Fruit fly (Drosophila melanogaster): ENCODE data around the gene Gr77a.

- TF ChIP-seq psq (optimal IDR thresholded peaks at IDR 0.05), result no peak
- TF ChIP-seq Myc (optimal IDR thresholded peaks at IDR 0.05), result no peak
- no peak for TF ChIP-seq h (optimal IDR thresholded peaks at IDR 0.05)
- TF ChIP-seq insv (optimal IDR thresholded peaks at IDR 0.05), result no peak
- TF ChIP-seq Sin3A (optimal IDR thresholded peaks at IDR 0.05), result no peak
These were observed 19.4 kb upstream of the Gr77a start, which contains the start of gene CG43251 for dm6 chr3L:20758583-20758982.
